Fruit fly (Drosophila melanogaster): ENCODE measurements around the gene CG9386.

CG9386 gene

DNA sequence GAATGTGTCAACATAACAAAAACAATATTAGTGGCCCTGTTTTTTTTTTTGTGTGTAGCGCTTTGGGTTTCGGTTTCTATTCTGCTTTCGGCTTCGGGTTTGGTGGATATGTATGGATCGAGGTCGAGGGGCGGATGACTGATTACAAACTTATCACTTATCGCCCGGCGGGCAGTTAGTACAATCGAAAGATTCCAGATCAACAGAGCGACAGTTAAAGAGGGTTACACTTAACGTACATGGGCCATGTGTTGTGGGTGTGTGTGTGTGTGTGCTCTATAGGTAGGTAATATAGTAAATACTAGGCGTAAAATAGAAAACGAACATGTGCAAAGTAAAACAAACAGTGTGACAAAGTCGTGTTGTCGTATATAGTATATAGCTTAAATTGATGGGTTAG is 6.4 kb downstream of the CG9386 start (continued):
- TF ChIP-seq lbe (GFP tag; optimal IDR thresholded peaks at IDR 0.05) (no peak), CG17361 (GFP tag; IDR thresholded peaks at IDR 0.05) (no peak), Dref (GFP tag; IDR thresholded peaks at IDR 0.05) (no peak), gce (GFP tag; IDR thresholded peaks at IDR 0.05) (no peak), wek (GFP tag; optimal IDR thresholded peaks at IDR 0.05) (peak; percentile 15), CG10565 (GFP tag; optimal IDR thresholded peaks at IDR 0.05) (no peak), CG6813 (GFP tag; optimal IDR thresholded peaks at IDR 0.05) (peak; percentile 10), zf30C (GFP tag; optimal IDR thresholded peaks at IDR 0.05) (peak; percentile 32), sc (optimal IDR thresholded peaks at IDR 0.05) (no peak), sc (GFP tag; optimal IDR thresholded peaks at IDR 0.05) (no peak), mirr (GFP tag; optimal IDR thresholded peaks at IDR 0.05) (peak; percentile 12), Tbp (GFP tag; optimal IDR thresholded peaks at IDR 0.05) (no peak), GATAe (GFP tag; conservative IDR thresholded peaks at IDR 0.05) (peak; percentile 80), CG8290 (GFP tag; optimal IDR thresholded peaks at IDR 0.05) (no peak), CG8290 (tag; optimal IDR thresholded peaks at IDR 0.05) (peak in 1 of 2 experiments; percentile 10), CG3163 (GFP tag; optimal IDR thresholded peaks at IDR 0.05) (no peak), p53 (GFP tag; optimal IDR thresholded peaks at IDR 0.05) (no peak), so (GFP tag; IDR thresholded peaks at IDR 0.05) (no peak), grn (GFP tag; optimal IDR thresholded peaks at IDR 0.05) (peak; percentile 93), ash1 (GFP tag; optimal IDR thresholded peaks at IDR 0.05) (no peak), HLH3B (GFP tag; IDR thresholded peaks at IDR 0.05) (no peak)

DNA sequence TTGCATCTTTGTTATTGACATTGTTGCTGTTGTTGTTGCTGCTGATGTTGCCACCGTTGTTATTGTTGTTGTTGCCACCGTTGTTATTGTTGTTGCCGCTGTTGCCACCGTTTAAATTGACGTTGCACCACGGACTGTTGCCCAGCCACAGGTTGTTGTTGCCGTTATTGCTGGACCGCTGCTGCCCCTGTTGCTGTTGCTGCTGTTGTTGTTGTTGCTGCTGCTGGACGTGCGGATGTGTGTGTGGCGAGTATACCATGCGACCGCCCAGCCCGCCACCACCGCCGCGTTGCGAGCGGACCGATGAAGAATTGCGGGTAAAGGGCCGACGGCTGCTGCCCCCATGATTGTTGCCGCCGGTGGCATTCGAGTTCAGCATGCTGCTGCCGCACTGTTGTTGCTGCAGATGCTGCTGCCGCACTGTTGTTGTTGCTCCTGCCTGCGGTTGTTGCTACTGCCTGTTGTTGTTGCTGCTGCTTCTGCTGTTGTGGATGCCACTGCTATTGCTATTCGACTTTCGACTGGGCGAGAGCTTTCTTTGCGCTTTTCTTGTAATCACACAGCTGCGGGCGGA is 8.3 kb downstream of the CG9386 start:
- 0 out of 3 replicates have a peak, but pooled peaks have one; percentile 41 for TF ChIP-seq ase (GFP tag; IDR thresholded peaks at IDR 0.05)
- TF ChIP-seq Dfd (GFP tag; optimal IDR thresholded peaks at IDR 0.05), result peak in 1 of 2 experiments; percentile 62
- TF ChIP-seq cad (GFP tag; optimal IDR thresholded peaks at IDR 0.05), result no peak
- TF ChIP-seq CG13624 (GFP tag; optimal IDR thresholded peaks at IDR 0.05), result no peak
- TF ChIP-seq so (GFP tag; IDR thresholded peaks at IDR 0.05), result no peak
- no peak for TF ChIP-seq gem (tag; optimal IDR thresholded peaks at IDR 0.05)
- TF ChIP-seq chm (GFP tag; IDR thresholded peaks at IDR 0.05), result 0 out of 2 replicates have a peak, but pooled peaks have one; percentile 15
- TF ChIP-seq NC2α (GFP tag; optimal IDR thresholded peaks at IDR 0.05), result no peak
- no peak for TF ChIP-seq CG18262 (tag; optimal IDR thresholded peaks at IDR 0.05)
- TF ChIP-seq CG3407 (GFP tag; optimal IDR thresholded peaks at IDR 0.05), result no peak
- TF ChIP-seq Awh (GFP tag; IDR thresholded peaks at IDR 0.05), result no peak
- TF ChIP-seq H15 (GFP tag; IDR thresholded peaks at IDR 0.05), result no peak
- no peak for TF ChIP-seq CG3838 (GFP tag; optimal IDR thresholded peaks at IDR 0.05)
- no peak for TF ChIP-seq grau (tag; optimal IDR thresholded peaks at IDR 0.05)
- 0 out of 2 replicates have a peak, but pooled peaks have one; percentile 33 for TF ChIP-seq CG17612 (GFP tag; IDR thresholded peaks at IDR 0.05)
- TF ChIP-seq hth (optimal IDR thresholded peaks at IDR 0.05), result no peak
- no peak for TF ChIP-seq CHES-1-like (GFP tag; optimal IDR thresholded peaks at IDR 0.05)
- no peak for TF ChIP-seq Usf (GFP tag; optimal IDR thresholded peaks at IDR 0.05)
- TF ChIP-seq Med (GFP tag), result peak; percentile 70
- TF ChIP-seq prd (optimal IDR thresholded peaks at IDR 0.05), result no peak
- TF ChIP-seq prd (GFP tag; IDR thresholded peaks at IDR 0.05), result peak; percentile 39; the same call in 1 of the 3 replicates
- no peak for TF ChIP-seq crc (GFP tag; optimal IDR thresholded peaks at IDR 0.05)
- TF ChIP-seq nerfin-2 (GFP tag; IDR thresholded peaks at IDR 0.05; ENCODE audit: partially characterized antibody), result no peak
- TF ChIP-seq gcm (GFP tag; optimal IDR thresholded peaks at IDR 0.05), result peak; percentile 64
- TF ChIP-seq slp2 (GFP tag; optimal IDR thresholded peaks at IDR 0.05), result no peak
- TF ChIP-seq CG8478 (optimal IDR thresholded peaks at IDR 0.05), result peak; percentile 55
- TF ChIP-seq nom (GFP tag; optimal IDR thresholded peaks at IDR 0.05), result no peak
- no peak for TF ChIP-seq br (optimal IDR thresholded peaks at IDR 0.05)
- 0 out of 3 replicates have a peak, but pooled peaks have one; percentile 13 for TF ChIP-seq zfh1 (GFP tag; IDR thresholded peaks at IDR 0.05)
- TF ChIP-seq psq (GFP tag; optimal IDR thresholded peaks at IDR 0.05), result no peak
- no peak for TF ChIP-seq CoRest (tag; optimal IDR thresholded peaks at IDR 0.05)
- 0 out of 2 replicates have a peak, but pooled peaks have one; percentile 15 for TF ChIP-seq ranshi (GFP tag; IDR thresholded peaks at IDR 0.05)
- TF ChIP-seq hbn (GFP tag; IDR thresholded peaks at IDR 0.05; ENCODE audit: partially characterized antibody), result no peak
- no peak for TF ChIP-seq CG6654 (GFP tag; optimal IDR thresholded peaks at IDR 0.05)

All from whole organism, embryonic.